Fruit fly (Drosophila melanogaster): ENCODE results near the gene Cad86C.
A peak's percentile ranks its signal among the peaks of the same experiment; 100 is the strongest.

DNA sequence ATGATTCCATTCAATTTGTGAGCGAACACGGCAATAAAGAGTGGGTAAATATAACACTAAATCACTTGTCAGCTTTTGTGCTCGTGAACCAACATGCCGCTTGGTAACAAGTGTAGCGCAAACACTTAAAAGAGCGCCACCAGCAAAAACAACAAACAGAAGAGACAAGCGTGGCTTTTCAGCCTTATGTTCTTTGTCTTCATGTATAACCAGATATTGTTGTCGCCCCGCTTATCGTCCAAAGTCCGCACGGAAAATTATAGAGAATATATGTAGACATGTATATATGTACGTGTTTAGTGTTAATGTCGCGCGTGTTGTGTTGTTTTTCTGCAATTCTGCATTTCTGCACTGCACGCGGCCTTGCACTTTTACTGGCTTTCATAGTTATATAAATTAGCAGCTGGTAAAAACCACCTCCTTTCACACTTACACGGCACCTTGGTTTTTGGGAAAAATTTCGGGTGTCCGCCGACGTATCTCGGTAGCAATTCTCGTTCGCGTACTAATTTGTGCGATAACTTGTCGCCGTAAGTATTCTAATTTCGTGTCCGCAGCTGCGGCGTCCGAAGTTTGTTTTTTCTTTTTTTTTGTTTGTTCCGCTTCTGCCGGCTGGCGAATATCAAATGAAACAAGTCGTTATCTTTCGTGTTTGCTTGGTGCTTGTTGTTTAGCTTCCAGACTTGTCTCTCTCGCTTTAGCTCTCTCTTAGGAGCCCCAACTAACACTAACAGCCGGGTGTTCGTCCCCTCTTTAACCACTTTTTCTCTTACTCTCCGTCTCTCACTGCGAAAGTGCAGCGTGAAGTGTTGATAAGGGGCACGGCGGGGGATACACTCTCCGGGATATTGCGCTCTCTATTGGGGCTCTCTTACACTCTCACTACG is 62.0 kb downstream of the Cad86C start:
- TF ChIP-seq Dll (optimal IDR thresholded peaks at IDR 0.05) (peak; percentile 80), CG8478 (optimal IDR thresholded peaks at IDR 0.05) (no peak), psq (optimal IDR thresholded peaks at IDR 0.05) (no peak)

All from whole organism.